Worm (Caenorhabditis elegans): ENCODE results near the gene lelo-2.

ce11 chrIII:1468358-1469305, 41.6 kb upstream of the lelo-2 start:
- TF ChIP-seq lsy-2 (tag; optimal IDR thresholded peaks at IDR 0.05) (no peak), aha-1 (tag) (no peak), unc-62 (GFP tag; optimal IDR thresholded peaks at IDR 0.05 in 1 of 2) (peak in 1 of 2 experiments; percentile 23), unc-62 (tag; optimal IDR thresholded peaks at IDR 0.05) (no peak), ZK337.2 (GFP tag; IDR thresholded peaks at IDR 0.05) (no peak), fkh-10 (GFP tag; optimal IDR thresholded peaks at IDR 0.05) (no peak), dve-1 (tag; optimal IDR thresholded peaks at IDR 0.05; ENCODE audit: insufficient read depth) (no peak), nhr-48 (tag; optimal IDR thresholded peaks at IDR 0.05) (no peak), jun-1 (tag; optimal IDR thresholded peaks at IDR 0.05) (no peak)

Measured in whole organism, L4 larva.